Fruit fly (Drosophila melanogaster) whole organism, embryonic: ENCODE data around the gene CG9837.

Source experiments
- Blimp-1 ChIP-seq: fragments of 200-800 bp; sonication (Bioruptor generic); optimal IDR thresholded peaks from 3 replicates; lab custom pipeline; 2018; ENCODE audit warnings: missing biosample characterization, missing genetic modification characterization, mild to moderate bottlenecking, moderate library complexity, missing genetic modification reagents
- CG11085 ChIP-seq: fragments of 200-800 bp; sonication (Bioruptor generic); IDR thresholded peaks from 2 replicates; pipeline ENCODE4 v1.3.6; 2022; ENCODE audit warnings: missing biosample characterization, missing genetic modification characterization
- CG12744 ChIP-seq: fragments of 200-800 bp; sonication (Bioruptor generic); optimal IDR thresholded peaks from 2 replicates; lab custom pipeline; 2016; ENCODE audit warnings: missing biosample characterization, missing genetic modification characterization
- CG12942 ChIP-seq: fragments of 200-800 bp; sonication (Bioruptor generic); optimal IDR thresholded peaks from 3 replicates; lab custom pipeline; 2016; ENCODE audit warnings: missing biosample characterization, missing genetic modification characterization
- CG13775 ChIP-seq: fragments of 200-800 bp; sonication (Bioruptor generic); optimal IDR thresholded peaks from 3 replicates; lab custom pipeline; 2017; ENCODE audit warnings: missing biosample characterization, mild to moderate bottlenecking, missing genetic modification characterization
- CG15269 ChIP-seq: fragments of 200-800 bp; sonication (Bioruptor generic); optimal IDR thresholded peaks from 2 replicates; lab custom pipeline; 2018; ENCODE audit warnings: missing biosample characterization, mild to moderate bottlenecking, missing genetic modification characterization, moderate library complexity
- CG1602 ChIP-seq: fragments of 200-800 bp; sonication (Bioruptor generic); optimal IDR thresholded peaks from 3 replicates; lab custom pipeline; 2016; ENCODE audit warnings: missing biosample characterization, missing genetic modification characterization
- CG16813 ChIP-seq: fragments of 200-800 bp; sonication (Bioruptor generic); IDR thresholded peaks from 3 replicates; pipeline ENCODE4 v1.3.6; 2022; ENCODE audit warnings: missing biosample characterization, missing genetic modification characterization; ENCODE audit not compliant: partially characterized antibody
- CG31224 ChIP-seq: fragments of 200-800 bp; sonication (Bioruptor generic); IDR thresholded peaks from 2 replicates; pipeline ENCODE4 v1.3.6; 2022; ENCODE audit warnings: missing biosample characterization, missing genetic modification characterization
- CG3407 ChIP-seq: fragments of 200-800 bp; sonication (Bioruptor generic); optimal IDR thresholded peaks from 2 replicates; lab custom pipeline; 2018; ENCODE audit warnings: missing biosample characterization, mild to moderate bottlenecking, missing genetic modification characterization
- CG42726 ChIP-seq: fragments of 200-800 bp; sonication (Bioruptor generic); IDR thresholded peaks from 2 replicates; pipeline ENCODE4 v1.3.6; 2022; ENCODE audit warnings: missing biosample characterization, missing genetic modification characterization; ENCODE audit not compliant: partially characterized antibody
- CG4360 ChIP-seq: fragments of 200-800 bp; sonication (Bioruptor generic); IDR thresholded peaks from 2 replicates; pipeline ENCODE4 v1.3.6; 2022; ENCODE audit warnings: missing biosample characterization, missing genetic modification characterization
- CG4424 ChIP-seq: fragments of 200-800 bp; sonication (Bioruptor generic); optimal IDR thresholded peaks from 3 replicates; lab custom pipeline; 2016; ENCODE audit warnings: missing biosample characterization, missing genetic modification characterization
- CG6254 ChIP-seq: fragments of 200-800 bp; sonication (Bioruptor generic); optimal IDR thresholded peaks from 3 replicates; lab custom pipeline; 2017; ENCODE audit warnings: mild to moderate bottlenecking, missing biosample characterization, missing genetic modification reagents, missing genetic modification characterization
- CG9932 ChIP-seq: fragments of 200-800 bp; sonication (Bioruptor generic); IDR thresholded peaks from 2 replicates; pipeline ENCODE4 v1.3.6; 2022; ENCODE audit warnings: missing biosample characterization, missing genetic modification characterization
- CkIIα-i1 ChIP-seq: fragments of 200-800 bp; sonication (Bioruptor generic); IDR thresholded peaks from 2 replicates; pipeline ENCODE4 v1.3.6; 2022; ENCODE audit warnings: missing biosample characterization, missing genetic modification characterization
- Dp ChIP-seq: fragments of 200-800 bp; sonication (Bioruptor generic); optimal IDR thresholded peaks from 2 replicates; lab custom pipeline; 2018; ENCODE audit warnings: missing biosample characterization, mild to moderate bottlenecking, missing genetic modification characterization, moderate library complexity
- Drgx ChIP-seq: fragments of 200-800 bp; sonication (Bioruptor generic); IDR thresholded peaks from 2 replicates; pipeline ENCODE4 v1.3.6; 2022; ENCODE audit warnings: missing biosample characterization, missing genetic modification characterization
- ERR ChIP-seq: fragments of 200-800 bp; sonication (Bioruptor generic); optimal IDR thresholded peaks from 2 replicates; lab custom pipeline; 2016; ENCODE audit warnings: missing biosample characterization, missing genetic modification characterization
- Fer3 ChIP-seq: fragments of 200-800 bp; sonication (Bioruptor generic); optimal IDR thresholded peaks from 2 replicates; lab custom pipeline; 2018; ENCODE audit warnings: missing biosample characterization, mild to moderate bottlenecking, missing genetic modification characterization, moderate library complexity
- Gsc ChIP-seq: fragments of 200-800 bp; sonication (Bioruptor generic); IDR thresholded peaks from 2 replicates; pipeline ENCODE4 v1.3.6; 2022; ENCODE audit warnings: missing biosample characterization, missing genetic modification characterization
- HLHmδ ChIP-seq: fragments of 200-800 bp; sonication (Bioruptor generic); optimal IDR thresholded peaks from 2 replicates; lab custom pipeline; 2018; ENCODE audit warnings: missing biosample characterization, mild to moderate bottlenecking, missing genetic modification characterization, moderate library complexity
- Med ChIP-seq: fragments of 200-800 bp; sonication (Bioruptor generic); peaks from one replicate; lab custom pipeline; 2016; ENCODE audit warnings: missing biosample characterization, missing genetic modification characterization, mild to moderate bottlenecking, inconsistent platforms, moderate library complexity
- NK7.1 ChIP-seq: fragments of 200-800 bp; sonication (Bioruptor generic); optimal IDR thresholded peaks from 3 replicates; lab custom pipeline; 2016; ENCODE audit warnings: missing biosample characterization, missing genetic modification characterization
- Opbp ChIP-seq: fragments of 200-800 bp; sonication (Bioruptor generic); IDR thresholded peaks from 3 replicates; pipeline ENCODE4 v1.3.6; 2022; ENCODE audit warnings: missing biosample characterization, missing genetic modification characterization; ENCODE audit not compliant: partially characterized antibody
- Rfx ChIP-seq: fragments of 200-800 bp; sonication (Bioruptor generic); IDR thresholded peaks from 2 replicates; pipeline ENCODE4 v1.3.6; 2022; ENCODE audit warnings: missing biosample characterization, missing genetic modification characterization
- Scr ChIP-seq: fragments of 200-800 bp; sonication (Bioruptor generic); IDR thresholded peaks from 2 replicates; pipeline ENCODE4 v1.3.6; 2022; ENCODE audit warnings: missing biosample characterization, missing genetic modification characterization; ENCODE audit not compliant: partially characterized antibody
- Spps ChIP-seq: fragments of 200-800 bp; sonication (Bioruptor generic); optimal IDR thresholded peaks from 2 replicates; lab custom pipeline; 2018; ENCODE audit warnings: missing biosample characterization, mild to moderate bottlenecking, missing genetic modification characterization
- Sry-δ ChIP-seq: fragments of 200-800 bp; sonication (Bioruptor generic); optimal IDR thresholded peaks from 2 replicates; lab custom pipeline; 2016; ENCODE audit warnings: missing biosample characterization, missing genetic modification characterization
- abd-A ChIP-seq: fragments of 200-800 bp; sonication (Bioruptor generic); optimal IDR thresholded peaks from 3 replicates; lab custom pipeline; 2019; ENCODE audit warnings: missing biosample characterization, mild to moderate bottlenecking, missing genetic modification characterization, moderate library complexity
- az2 ChIP-seq: fragments of 200-800 bp; sonication (Bioruptor generic); optimal IDR thresholded peaks from 3 replicates; lab custom pipeline; 2016; ENCODE audit warnings: missing biosample characterization, missing genetic modification characterization
- crp ChIP-seq, 2 experiments: fragments of 200-800 bp; sonication (Bioruptor generic); optimal IDR thresholded peaks; 2 replicates in 1 of 2; 3 replicates in 1 of 2; lab custom pipeline; 2017; ENCODE audit warnings: missing biosample characterization in 2 of 2, missing genetic modification characterization in 2 of 2, mild to moderate bottlenecking in 1 of 2, moderate library complexity in 1 of 2
- dan ChIP-seq: fragments of 200-800 bp; sonication (Bioruptor generic); IDR thresholded peaks from 2 replicates; pipeline ENCODE4 v1.3.6; 2022; ENCODE audit warnings: missing biosample characterization, missing genetic modification characterization
- danr ChIP-seq: fragments of 200-800 bp; sonication (Bioruptor generic); IDR thresholded peaks from 2 replicates; pipeline ENCODE4 v1.3.6; 2022; ENCODE audit warnings: missing biosample characterization, missing genetic modification characterization
- dysf ChIP-seq: fragments of 200-800 bp; sonication (Bioruptor generic); IDR thresholded peaks from 3 replicates; pipeline ENCODE4 v1.3.6; 2022; ENCODE audit warnings: missing biosample characterization, missing genetic modification characterization
- emc ChIP-seq: fragments of 200-800 bp; sonication (Bioruptor generic); optimal IDR thresholded peaks from 2 replicates; lab custom pipeline; 2016; ENCODE audit warnings: missing biosample characterization, missing genetic modification characterization
- ems ChIP-seq: fragments of 200-800 bp; sonication (Bioruptor generic); optimal IDR thresholded peaks from 3 replicates; lab custom pipeline; 2016; ENCODE audit warnings: missing biosample characterization, missing genetic modification characterization
- exex ChIP-seq: fragments of 200-800 bp; sonication (Bioruptor generic); optimal IDR thresholded peaks from 4 replicates; lab custom pipeline; 2018; ENCODE audit warnings: missing biosample characterization, mild to moderate bottlenecking, missing genetic modification characterization, moderate library complexity
- grn ChIP-seq: fragments of 200-800 bp; sonication (Bioruptor generic); optimal IDR thresholded peaks from 3 replicates; lab custom pipeline; 2017; ENCODE audit warnings: missing biosample characterization, missing genetic modification characterization
- hth ChIP-seq: fragments of >200 bp; optimal IDR thresholded peaks from 2 replicates; lab custom pipeline; 2017; ENCODE audit warnings: inconsistent platforms
- lmd ChIP-seq: fragments of 200-800 bp; sonication (Bioruptor generic); IDR thresholded peaks from 2 replicates; pipeline ENCODE4 v1.3.6; 2022; ENCODE audit warnings: missing biosample characterization, missing genetic modification characterization
- pros ChIP-seq: fragments of 200-800 bp; sonication (Bioruptor generic); optimal IDR thresholded peaks from 3 replicates; lab custom pipeline; 2019; ENCODE audit warnings: missing biosample characterization, mild to moderate bottlenecking, missing genetic modification characterization, moderate library complexity
- psq ChIP-seq: fragments of 200-800 bp; sonication (Bioruptor generic); optimal IDR thresholded peaks from 2 replicates; lab custom pipeline; 2017; ENCODE audit warnings: missing biosample characterization, missing genetic modification characterization
- pzg ChIP-seq: fragments of 200-800 bp; sonication (Bioruptor generic); optimal IDR thresholded peaks from 3 replicates; lab custom pipeline; 2018; ENCODE audit warnings: missing biosample characterization, mild to moderate bottlenecking, missing genetic modification characterization, moderate library complexity
- sisA ChIP-seq: fragments of 200-800 bp; sonication (Bioruptor generic); IDR thresholded peaks from 2 replicates; pipeline ENCODE4 v1.3.6; 2022; ENCODE audit warnings: missing biosample characterization, missing genetic modification characterization
- slp2 ChIP-seq: fragments of 200-800 bp; sonication (Bioruptor generic); optimal IDR thresholded peaks from 2 replicates; lab custom pipeline; 2016; ENCODE audit warnings: missing biosample characterization, missing genetic modification characterization
- trh ChIP-seq: fragments of 200-800 bp; sonication (Bioruptor generic); optimal IDR thresholded peaks from 2 replicates; lab custom pipeline; 2016; ENCODE audit warnings: missing biosample characterization, missing genetic modification characterization
- twi ChIP-seq: fragments of 200-800 bp; optimal IDR thresholded peaks from 2 replicates; lab custom pipeline; 2019; ENCODE audit warnings: missing biosample characterization, mild to moderate bottlenecking, missing genetic modification characterization, moderate library complexity
- vfl ChIP-seq: fragments of 200-800 bp; sonication (Bioruptor generic); optimal IDR thresholded peaks from 2 replicates; lab custom pipeline; 2016; ENCODE audit warnings: missing biosample characterization, missing genetic modification characterization
- wdn ChIP-seq: fragments of 200-800 bp; sonication (Bioruptor generic); IDR thresholded peaks from 2 replicates; pipeline ENCODE4 v1.3.6; 2022; ENCODE audit warnings: missing biosample characterization, missing genetic modification characterization
- wek ChIP-seq: fragments of 200-800 bp; sonication (Bioruptor generic); optimal IDR thresholded peaks from 3 replicates; lab custom pipeline; 2018; ENCODE audit warnings: missing biosample characterization, mild to moderate bottlenecking, missing genetic modification characterization, moderate library complexity

The CG9837 gene

dm6 chr3R:8857496-8858255 lies 44.3 kb upstream of the CG9837 start (continued):
- TF ChIP-seq Opbp (GFP tag; lab: Robert Waterston, UW) (no peak), Spps (tag; lab: Kevin White, UChicago) (no peak), pzg (GFP tag; lab: Kevin White, UChicago) (no peak), Dp (GFP tag; lab: Kevin White, UChicago) (no peak), danr (GFP tag; lab: Robert Waterston, UW) (no peak), CG31224 (GFP tag; lab: Robert Waterston, UW) (no peak), pros (GFP tag; lab: Kevin White, UChicago) (peak; percentile 57), lmd (no peak), ERR (GFP tag; lab: Kevin White, UChicago) (no peak), Med (no peak), exex (tag; lab: Kevin White, UChicago) (no peak), HLHmδ (GFP tag; lab: Kevin White, UChicago) (no peak), CG12942 (GFP tag; lab: Kevin White, UChicago) (no peak), wek (GFP tag; lab: Kevin White, UChicago) (peak; percentile 32), CG9932 (GFP tag; lab: Robert Waterston, UW) (no peak), emc (GFP tag; lab: Kevin White, UChicago) (no peak), Fer3 (no peak), CG4424 (GFP tag; lab: Kevin White, UChicago) (no peak), CG15269 (tag; lab: Kevin White, UChicago) (no peak), Gsc (no peak), grn (GFP tag; lab: Kevin White, UChicago) (no peak), wdn (no peak), psq (GFP tag; lab: Kevin White, UChicago) (no peak), CG3407 (GFP tag; lab: Kevin White, UChicago) (no peak), Scr (GFP tag; lab: Robert Waterston, UW) (no peak), Sry-δ (GFP tag; lab: Kevin White, UChicago) (no peak), NK7.1 (GFP tag; lab: Kevin White, UChicago) (no peak), dysf (GFP tag; lab: Robert Waterston, UW) (no peak), CG16813 (GFP tag; lab: Robert Waterston, UW) (no peak), slp2 (no peak), Drgx (peak; percentile 50), CG12744 (GFP tag; lab: Kevin White, UChicago) (no peak), Blimp-1 (GFP tag; lab: Kevin White, UChicago) (peak; percentile 65), sisA (GFP tag; lab: Robert Waterston, UW) (no peak), crp (GFP tag; optimal IDR thresholded peaks at IDR 0.05; lab: Kevin White, UChicago) (no peak), CG13775 (GFP tag; lab: Kevin White, UChicago) (no peak), Rfx (no peak), CG1602 (GFP tag; lab: Kevin White, UChicago) (no peak), dan (GFP tag; lab: Robert Waterston, UW) (no peak), CkIIα-i1 (GFP tag; lab: Robert Waterston, UW) (no peak), CG11085 (GFP tag; lab: Robert Waterston, UW) (no peak), az2 (GFP tag; lab: Kevin White, UChicago) (no peak), twi (no peak), CG42726 (GFP tag; lab: Robert Waterston, UW) (no peak), vfl (GFP tag; lab: Kevin White, UChicago) (no peak), CG6254 (GFP tag; lab: Kevin White, UChicago) (no peak), abd-A (peak; percentile 78), CG4360 (GFP tag; lab: Robert Waterston, UW) (0 out of 2 replicates have a peak, but pooled peaks have one; percentile 22), ems (GFP tag; lab: Kevin White, UChicago) (no peak), trh (no peak), hth (lab: Kevin White, UChicago) (no peak)
